Worm (Caenorhabditis elegans): ENCODE data around the gene R10E4.11.

- TF ChIP-seq lir-1 (GFP tag; conservative IDR thresholded peaks at IDR 0.05) (no peak), dpl-1 (GFP tag; optimal IDR thresholded peaks at IDR 0.05) (no peak), efl-1 (GFP tag; optimal IDR thresholded peaks at IDR 0.05) (no peak), unc-62 (GFP tag; optimal IDR thresholded peaks at IDR 0.05) (no peak), T26A5.8 (tag; optimal IDR thresholded peaks at IDR 0.05) (no peak), lsy-27 (tag; optimal IDR thresholded peaks at IDR 0.05; ENCODE audit: borderline replicate concordance, insufficient read depth) (no peak), unc-130 (GFP tag; optimal IDR thresholded peaks at IDR 0.05) (no peak), B0261.1 (tag; optimal IDR thresholded peaks at IDR 0.05) (no peak), ceh-91 (GFP tag; IDR thresholded peaks at IDR 0.05) (no peak), F49E8.2 (tag; optimal IDR thresholded peaks at IDR 0.05; ENCODE audit: insufficient read depth) (no peak), nfya-2 (GFP tag; IDR thresholded peaks at IDR 0.05) (no peak), F37B4.10 (GFP tag; IDR thresholded peaks at IDR 0.05) (no peak), F52B5.7 (tag; optimal IDR thresholded peaks at IDR 0.05) (no peak)
Observed at ce11 chrIII:4294153-4294862, 6.5 kb downstream of the R10E4.11 start, which contains the start of the genes nth-1 and R10E4.7.

Measured in whole organism, young adult.